Fruit fly (Drosophila melanogaster) whole organism, prepupa: ENCODE data around the gene CG32137.
A peak's percentile ranks its signal among the peaks of the same experiment; 100 is the strongest.

Experiments used
- CG11762 ChIP-seq: fragments of 200-800 bp; sonication (Bioruptor generic); optimal IDR thresholded peaks from 3 replicates; lab custom pipeline; 2016; ENCODE audit warnings: missing biosample characterization, missing genetic modification characterization; ENCODE audit not compliant: insufficient read depth
- CG15336 ChIP-seq: fragments of 200-800 bp; sonication (Bioruptor generic); IDR thresholded peaks from 2 replicates; pipeline ENCODE4 v1.3.6; 2022; ENCODE audit warnings: missing biosample characterization, missing genetic modification characterization
- CG31627 ChIP-seq: fragments of 200-800 bp; sonication (Bioruptor generic); optimal IDR thresholded peaks from 3 replicates; lab custom pipeline; 2016; ENCODE audit warnings: missing biosample characterization, missing genetic modification characterization
- CG34406 ChIP-seq: fragments of 200-800 bp; sonication (Bioruptor generic); optimal IDR thresholded peaks from 3 replicates; lab custom pipeline; 2016; ENCODE audit warnings: missing biosample characterization, missing genetic modification characterization
- CG6854 ChIP-seq: fragments of 200-800 bp; sonication (Bioruptor generic); optimal IDR thresholded peaks from 2 replicates; lab custom pipeline; 2017; ENCODE audit warnings: missing biosample characterization, mild to moderate bottlenecking, missing genetic modification characterization
- CG7368 ChIP-seq: fragments of 200-800 bp; sonication (Bioruptor generic); optimal IDR thresholded peaks from 3 replicates; lab custom pipeline; 2016; ENCODE audit warnings: missing biosample characterization, missing genetic modification characterization
- Eip75B ChIP-seq: fragments of 200-800 bp; sonication (Bioruptor generic); optimal IDR thresholded peaks from 3 replicates; lab custom pipeline; 2016; ENCODE audit warnings: missing biosample characterization, missing genetic modification characterization
- Lpt ChIP-seq: fragments of 200-800 bp; sonication (Bioruptor generic); optimal IDR thresholded peaks from 3 replicates; lab custom pipeline; 2016; ENCODE audit warnings: missing biosample characterization, missing genetic modification characterization
- OdsH ChIP-seq: fragments of 200-800 bp; sonication (Bioruptor generic); optimal IDR thresholded peaks from 3 replicates; lab custom pipeline; 2016; ENCODE audit warnings: missing biosample characterization, missing genetic modification characterization
- Smox ChIP-seq: fragments of 200-800 bp; sonication (Bioruptor generic); optimal IDR thresholded peaks from 3 replicates; lab custom pipeline; 2016; ENCODE audit warnings: missing biosample characterization, missing genetic modification characterization
- Sox14 ChIP-seq: fragments of 200-800 bp; sonication (Bioruptor generic); optimal IDR thresholded peaks from 3 replicates; lab custom pipeline; 2016; ENCODE audit warnings: missing biosample characterization, missing genetic modification characterization
- svp ChIP-seq: fragments of 200-800 bp; sonication (Bioruptor generic); peaks from one replicate; lab custom pipeline; 2016; ENCODE audit warnings: missing biosample characterization, missing genetic modification characterization

DNA sequence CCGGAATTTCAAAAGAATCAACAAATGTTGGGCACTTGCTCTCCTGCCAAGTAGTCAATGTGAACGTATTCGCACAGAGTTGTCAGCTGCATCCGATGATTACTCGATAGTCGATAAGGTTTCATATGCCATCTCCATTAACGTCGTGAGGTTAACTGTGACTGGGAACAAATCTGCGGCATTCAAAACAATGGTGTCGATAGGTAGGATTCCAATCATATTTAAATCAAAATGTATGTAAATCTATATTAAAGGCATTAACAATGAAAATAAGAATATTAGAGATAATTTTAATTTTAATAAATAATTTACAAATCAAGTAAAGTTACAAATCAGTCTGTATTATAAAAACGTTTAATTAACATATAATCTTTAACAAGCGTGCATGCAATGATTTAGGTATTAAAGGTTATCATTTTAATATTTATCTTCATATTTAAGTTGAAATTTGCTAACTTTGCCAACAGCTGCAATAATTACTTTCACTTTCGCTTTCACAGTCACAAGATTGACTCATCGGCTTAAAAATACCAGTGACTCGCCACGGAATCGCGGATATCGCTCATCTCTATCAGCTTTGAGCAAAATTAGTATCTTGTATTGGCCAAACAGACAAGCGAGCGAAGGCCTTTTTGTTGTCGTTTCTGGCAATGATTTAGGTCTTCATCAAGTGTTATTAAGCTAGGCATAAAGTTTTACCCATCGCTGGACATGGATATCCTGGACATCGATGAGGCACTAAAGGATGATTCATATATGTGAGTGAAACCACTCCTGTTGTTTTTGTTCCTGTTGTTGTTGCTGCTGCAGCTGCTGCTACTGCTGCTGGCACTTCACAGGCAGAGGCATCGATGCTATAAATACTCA, 25.8 kb downstream of the CG32137 start, which contains the start of the genes Meics, Nxf3 and ssp2:
- TF ChIP-seq CG31627 (GFP tag; lab: Kevin White, UChicago) (peak; percentile 39), svp (GFP tag; lab: Kevin White, UChicago) (no peak), CG6854 (GFP tag; lab: Kevin White, UChicago) (no peak), CG34406 (GFP tag; lab: Kevin White, UChicago) (no peak), Lpt (no peak), CG11762 (GFP tag; lab: Kevin White, UChicago) (no peak), Sox14 (GFP tag; lab: Kevin White, UChicago) (no peak), CG15336 (GFP tag; lab: Robert Waterston, UW) (0 out of 2 replicates have a peak, but pooled peaks have one; percentile 6), CG7368 (GFP tag; lab: Kevin White, UChicago) (no peak), Smox (no peak), Eip75B (GFP tag; lab: Kevin White, UChicago) (no peak), OdsH (no peak)
